Fruit fly (Drosophila melanogaster) Kc167 (cell line): Measurements from ENCODE around the gene ABCB7.

Experiments
- Myc ChIP-seq: fragments of >200 bp; optimal IDR thresholded peaks from 2 replicates; lab custom pipeline; 2017; ENCODE audit warnings: missing external identifiers
- Sin3A ChIP-seq: fragments of >200 bp; optimal IDR thresholded peaks from 2 replicates; lab custom pipeline; 2018; ENCODE audit warnings: missing external identifiers
- h ChIP-seq: fragments of >200 bp; optimal IDR thresholded peaks from 3 replicates; lab custom pipeline; 2018; ENCODE audit warnings: missing external identifiers
- insv ChIP-seq: fragments of >200 bp; optimal IDR thresholded peaks from 3 replicates; lab custom pipeline; 2018; ENCODE audit warnings: missing external identifiers
- psq ChIP-seq: fragments of >200 bp; optimal IDR thresholded peaks from 2 replicates; lab custom pipeline; 2017; ENCODE audit warnings: missing external identifiers
- ttk ChIP-seq: sonication (Bioruptor generic); optimal IDR thresholded peaks from 2 replicates; lab custom pipeline; 2017; ENCODE audit warnings: missing external identifiers

The ABCB7 gene

dm6 chr3L:1670008-1670407 lies 51.8 kb downstream of the ABCB7 start, which contains the start of gene RabX5:
Gene RabX5 (minus strand): TSS chr3L:1670108.
- TF ChIP-seq Myc (no peak), psq (no peak), Sin3A (lab: Kevin White, UChicago) (no peak), h (lab: Kevin White, UChicago) (no peak), ttk (no peak), insv (no peak)

- TF ChIP-seq ttk: no peak
- TF ChIP-seq Sin3A (lab: Kevin White, UChicago): no peak
- no peak for TF ChIP-seq Myc
Observed at dm6 chr3L:1672627-1673026, 54.4 kb downstream of the ABCB7 start, which contains the start of gene CG13930. Gene CG13930 (minus strand): TSS chr3L:1672727.
